Fruit fly (Drosophila melanogaster) Kc167 (cell line): Measurements from ENCODE around the gene shf.

Source experiments
- Myc ChIP-seq: fragments of >200 bp; optimal IDR thresholded peaks from 2 replicates; lab custom pipeline; 2017; ENCODE audit warnings: missing external identifiers
- Sin3A ChIP-seq: fragments of >200 bp; optimal IDR thresholded peaks from 2 replicates; lab custom pipeline; 2018; ENCODE audit warnings: missing external identifiers
- h ChIP-seq: fragments of >200 bp; optimal IDR thresholded peaks from 3 replicates; lab custom pipeline; 2018; ENCODE audit warnings: missing external identifiers
- insv ChIP-seq: fragments of >200 bp; optimal IDR thresholded peaks from 3 replicates; lab custom pipeline; 2018; ENCODE audit warnings: missing external identifiers
- psq ChIP-seq: fragments of >200 bp; optimal IDR thresholded peaks from 2 replicates; lab custom pipeline; 2017; ENCODE audit warnings: missing external identifiers
- ttk ChIP-seq: sonication (Bioruptor generic); optimal IDR thresholded peaks from 2 replicates; lab custom pipeline; 2017; ENCODE audit warnings: missing external identifiers

The shf gene

DNA sequence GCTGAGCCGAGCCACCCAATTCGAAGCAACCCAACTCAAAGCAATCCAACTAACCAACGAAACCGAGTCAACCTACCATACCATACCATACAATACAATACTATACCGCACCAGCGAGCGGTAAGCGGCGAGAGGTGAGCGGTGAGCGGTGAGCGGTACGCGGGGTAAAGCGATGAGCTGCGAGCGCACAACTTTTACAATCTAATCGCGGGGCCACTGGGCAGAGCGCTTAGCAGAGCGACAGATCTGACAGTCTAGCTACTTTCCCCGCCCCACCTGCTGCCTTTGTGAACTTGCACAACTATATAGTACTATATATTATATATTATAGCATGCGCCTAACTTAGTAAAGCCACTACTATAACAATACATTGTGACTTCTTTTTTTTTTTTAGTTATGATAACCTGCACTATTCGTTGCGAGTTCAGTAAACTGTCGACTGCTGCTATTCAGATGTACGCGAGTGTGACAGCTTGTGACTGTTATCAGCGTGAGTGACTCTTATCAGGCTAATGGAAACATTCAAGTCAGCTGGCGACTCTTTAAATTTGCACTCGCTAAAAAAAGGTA lies 21.4 kb upstream of the shf start:
- no peak for TF ChIP-seq psq (lab: Kevin White, UChicago)
- no peak for TF ChIP-seq Myc
- TF ChIP-seq h: no peak

DNA sequence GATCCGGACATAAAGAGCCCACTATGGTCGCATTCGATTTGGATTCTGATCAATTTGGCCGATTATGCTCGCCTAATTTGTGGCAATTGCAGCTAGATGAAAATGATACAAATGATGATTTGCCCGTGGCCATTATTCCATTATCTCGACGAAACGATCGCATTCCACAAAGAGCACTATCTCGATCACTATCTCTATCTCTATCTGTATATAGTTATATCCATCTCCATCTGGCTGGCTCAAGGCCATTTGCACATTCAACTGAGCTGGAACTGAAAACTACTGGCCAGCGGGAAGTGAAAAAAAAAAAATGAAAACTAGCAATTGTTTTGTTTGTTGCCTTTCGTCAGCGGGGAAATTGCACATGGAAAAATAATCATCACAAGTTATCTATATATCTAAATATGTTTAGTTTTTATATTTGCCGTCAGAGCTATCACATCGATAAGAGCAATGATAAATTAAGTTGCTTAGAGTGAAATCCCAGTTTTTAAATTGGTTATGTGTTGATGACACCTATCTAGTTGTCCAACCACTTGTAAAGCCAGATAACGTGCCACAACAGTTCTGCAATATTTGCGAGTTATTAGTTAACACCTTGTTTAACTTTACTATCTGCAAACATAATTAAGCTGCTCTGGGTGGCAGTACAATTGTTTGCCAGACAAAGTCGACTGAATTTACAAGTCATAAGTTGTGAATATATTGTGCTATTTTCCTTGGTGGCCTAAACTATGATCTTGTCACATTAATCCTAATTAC lies 20.0 kb upstream of the shf start:
- TF ChIP-seq Myc (no peak), h (no peak), Sin3A (lab: Kevin White, UChicago) (no peak), psq (lab: Kevin White, UChicago) (no peak), ttk (lab: Kevin White, UChicago) (no peak), insv (lab: Kevin White, UChicago) (no peak)

DNA sequence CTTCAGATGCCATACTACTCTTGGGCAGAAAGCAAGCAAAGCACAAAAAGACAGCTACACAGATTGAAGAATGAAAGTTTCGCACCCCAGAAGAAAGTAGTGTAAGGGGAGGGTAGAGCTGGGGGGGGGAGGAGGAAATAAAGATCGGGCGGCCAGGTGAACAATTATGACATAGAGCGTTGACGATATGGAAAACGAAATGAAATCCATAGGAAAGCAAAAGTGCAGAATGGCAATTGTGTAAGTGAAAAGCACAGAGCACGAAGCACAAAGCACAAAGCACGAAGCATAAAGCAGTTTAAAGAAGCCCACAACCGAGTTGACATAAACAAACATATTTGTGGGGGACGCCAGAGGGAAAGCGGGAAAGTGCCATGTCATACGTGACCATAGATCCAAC lies 17.5 kb upstream of the shf start:
- TF ChIP-seq insv (lab: Kevin White, UChicago) (no peak), Myc (no peak), ttk (lab: Kevin White, UChicago) (no peak), psq (lab: Kevin White, UChicago) (no peak), Sin3A (lab: Kevin White, UChicago) (no peak), h (no peak)

DNA sequence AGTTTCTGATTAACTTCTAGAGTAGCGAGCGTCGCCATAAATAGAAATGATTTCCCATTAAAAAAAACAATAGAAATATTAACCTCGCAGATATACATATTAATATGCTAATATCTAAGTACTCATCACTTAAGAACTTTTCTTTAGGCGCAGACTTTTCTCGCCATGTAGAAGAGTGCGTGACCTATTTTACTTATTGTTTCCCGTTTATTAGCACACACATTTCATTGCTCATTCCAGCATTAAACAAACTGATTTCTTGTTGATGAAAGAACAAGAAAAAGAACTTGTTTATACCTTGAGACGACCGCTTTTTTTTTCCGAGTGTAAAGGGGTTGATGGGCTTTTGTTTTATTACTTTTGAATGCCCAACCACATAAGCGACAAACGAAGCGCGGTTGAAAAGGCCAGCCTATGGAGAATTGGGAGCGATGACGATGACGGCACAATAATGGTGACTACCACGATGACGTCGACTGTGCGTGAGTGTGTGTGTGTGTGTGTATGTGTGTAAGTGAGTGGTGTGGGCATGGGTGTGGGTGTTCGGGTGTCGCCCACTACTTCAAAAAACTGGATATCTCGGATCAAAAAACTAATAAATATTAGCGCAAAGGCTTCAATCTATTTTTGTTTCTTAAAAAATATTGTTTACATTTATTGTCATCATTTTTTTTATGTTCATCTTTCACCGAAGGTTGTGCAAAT lies 16.7 kb upstream of the shf start:
- no peak for TF ChIP-seq ttk (lab: Kevin White, UChicago)
- no peak for TF ChIP-seq insv (lab: Kevin White, UChicago)

DNA sequence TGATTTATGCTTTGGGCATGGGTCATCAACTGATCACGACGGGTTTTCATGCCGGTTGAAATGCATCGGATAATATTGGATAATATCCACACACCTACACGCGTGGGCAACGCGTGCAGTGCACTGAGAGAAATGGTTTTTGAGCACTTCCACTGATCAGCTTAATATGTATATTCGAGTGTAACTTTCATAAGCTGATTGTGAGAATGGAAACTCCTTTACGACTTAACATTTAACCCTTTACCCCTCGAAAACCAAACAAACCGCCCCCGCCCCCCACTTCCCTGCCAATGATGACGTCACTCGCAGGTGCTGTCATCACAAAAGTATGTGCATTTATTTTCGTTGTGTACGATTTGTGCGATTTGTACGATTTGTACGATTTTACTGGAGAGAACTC lies 15.4 kb upstream of the shf start:
- TF ChIP-seq ttk (lab: Kevin White, UChicago) (no peak), Myc (no peak), h (no peak), insv (lab: Kevin White, UChicago) (no peak), Sin3A (lab: Kevin White, UChicago) (no peak), psq (lab: Kevin White, UChicago) (no peak)

DNA sequence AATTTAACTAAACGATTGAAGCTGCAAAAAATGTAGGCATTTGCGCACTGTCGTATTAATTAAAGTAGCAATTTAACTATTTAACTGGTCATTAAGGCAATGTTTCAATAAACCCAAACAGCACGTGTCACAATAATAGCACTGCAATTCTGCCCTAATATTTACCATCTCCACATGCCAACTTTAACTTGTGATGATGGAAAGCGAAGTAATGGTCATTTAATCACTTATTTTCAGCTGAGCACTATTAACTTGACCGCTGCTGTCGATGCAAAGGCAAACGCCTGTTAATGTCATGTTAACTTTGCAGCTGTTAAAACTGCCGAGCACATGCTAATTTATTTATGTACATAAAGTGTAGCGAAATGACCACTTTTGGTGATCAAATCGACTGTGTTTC lies 14.7 kb upstream of the shf start:
- no peak for TF ChIP-seq psq (lab: Kevin White, UChicago)
- no peak for TF ChIP-seq Sin3A (lab: Kevin White, UChicago)
- no peak for TF ChIP-seq h
- TF ChIP-seq insv (lab: Kevin White, UChicago): no peak
- no peak for TF ChIP-seq ttk (lab: Kevin White, UChicago)
- TF ChIP-seq Myc: no peak

DNA sequence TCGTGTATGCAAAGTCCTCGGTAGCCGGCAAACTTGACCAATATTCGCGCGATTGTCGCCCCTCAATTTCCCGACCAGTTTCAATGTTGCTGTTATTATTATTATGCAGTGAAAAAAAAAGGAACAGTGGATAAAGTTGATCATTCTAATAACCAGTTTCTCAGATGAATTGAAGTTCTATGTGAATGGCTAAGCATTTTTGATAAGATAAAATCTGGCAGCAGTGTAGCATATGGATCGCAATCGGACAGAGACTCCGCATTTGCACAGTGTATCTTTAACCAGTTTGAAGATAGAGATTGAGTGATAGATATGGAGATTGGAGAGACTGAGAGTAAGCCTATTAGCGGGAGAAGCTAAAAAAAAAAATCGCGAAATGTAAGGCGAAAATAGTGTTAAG lies 13.9 kb upstream of the shf start:
- TF ChIP-seq Myc (no peak), Sin3A (lab: Kevin White, UChicago) (no peak), h (no peak), psq (lab: Kevin White, UChicago) (no peak), insv (lab: Kevin White, UChicago) (no peak), ttk (lab: Kevin White, UChicago) (no peak)

DNA sequence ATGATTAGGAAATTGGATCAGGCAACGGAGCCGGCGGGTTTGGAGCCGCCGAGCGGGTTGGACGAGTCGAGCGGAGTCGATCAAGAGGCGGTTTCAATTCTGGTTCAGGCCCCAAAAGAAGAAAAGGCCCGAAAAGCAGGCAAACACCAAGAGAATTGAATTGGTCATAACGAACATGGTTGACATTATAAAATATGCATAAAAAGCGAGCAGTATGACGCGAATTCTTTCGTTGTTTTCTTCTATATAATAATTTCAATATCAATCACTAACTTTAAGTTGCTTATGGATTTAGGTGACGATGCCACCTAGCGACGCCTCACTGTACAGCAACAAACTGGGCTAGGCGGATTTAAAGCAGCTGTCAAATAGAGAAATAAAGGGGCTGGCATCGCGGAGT lies 13.4 kb upstream of the shf start:
- no peak for TF ChIP-seq ttk (lab: Kevin White, UChicago)
- no peak for TF ChIP-seq h
- TF ChIP-seq insv (lab: Kevin White, UChicago): no peak
- no peak for TF ChIP-seq Sin3A (lab: Kevin White, UChicago)
- no peak for TF ChIP-seq Myc

DNA sequence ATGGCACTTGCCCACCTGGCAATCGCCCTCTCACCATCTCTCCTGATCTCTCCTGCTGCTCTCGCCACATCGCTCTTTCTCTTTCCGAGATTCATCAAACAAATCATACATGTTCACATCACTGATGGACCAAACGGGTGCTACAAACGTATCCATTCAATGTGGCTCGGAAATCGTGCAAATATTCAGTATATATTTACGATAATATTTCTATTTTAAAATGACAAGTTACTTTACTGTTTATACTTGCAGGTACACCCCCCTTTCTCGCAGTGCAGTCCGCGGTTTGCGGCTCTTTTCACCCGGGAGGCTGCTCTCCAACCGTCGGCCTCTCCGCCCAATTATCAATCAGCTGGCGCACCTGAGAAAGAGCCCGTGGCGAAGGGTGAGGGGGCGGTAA lies 12.1 kb upstream of the shf start:
- TF ChIP-seq Myc: no peak
- no peak for TF ChIP-seq insv (lab: Kevin White, UChicago)
- TF ChIP-seq ttk (lab: Kevin White, UChicago): no peak
- TF ChIP-seq h: no peak
- TF ChIP-seq psq (lab: Kevin White, UChicago): no peak

DNA sequence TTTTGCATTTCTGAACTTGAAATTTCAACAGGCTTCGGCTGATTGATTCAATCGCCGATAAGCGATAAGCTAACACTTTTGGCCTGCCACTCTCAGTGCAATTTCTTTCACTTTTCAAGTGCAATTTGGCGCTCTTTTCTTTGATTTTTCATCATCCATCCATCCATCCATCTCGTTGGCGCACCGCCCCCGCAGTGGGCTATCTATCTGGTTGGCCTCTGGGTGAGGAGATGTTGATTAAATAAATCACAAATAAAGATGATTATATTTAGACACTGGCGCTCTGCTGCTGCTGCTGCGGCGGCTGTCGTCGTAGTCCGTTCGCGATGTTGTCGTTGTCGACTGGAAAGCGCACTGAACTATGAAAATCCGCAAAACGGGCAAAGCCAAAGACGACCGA lies 11.5 kb upstream of the shf start:
- no peak for TF ChIP-seq Sin3A (lab: Kevin White, UChicago)
- TF ChIP-seq psq (lab: Kevin White, UChicago): no peak
- TF ChIP-seq insv (lab: Kevin White, UChicago): no peak
- no peak for TF ChIP-seq Myc
- TF ChIP-seq ttk (lab: Kevin White, UChicago): no peak
- no peak for TF ChIP-seq h

DNA sequence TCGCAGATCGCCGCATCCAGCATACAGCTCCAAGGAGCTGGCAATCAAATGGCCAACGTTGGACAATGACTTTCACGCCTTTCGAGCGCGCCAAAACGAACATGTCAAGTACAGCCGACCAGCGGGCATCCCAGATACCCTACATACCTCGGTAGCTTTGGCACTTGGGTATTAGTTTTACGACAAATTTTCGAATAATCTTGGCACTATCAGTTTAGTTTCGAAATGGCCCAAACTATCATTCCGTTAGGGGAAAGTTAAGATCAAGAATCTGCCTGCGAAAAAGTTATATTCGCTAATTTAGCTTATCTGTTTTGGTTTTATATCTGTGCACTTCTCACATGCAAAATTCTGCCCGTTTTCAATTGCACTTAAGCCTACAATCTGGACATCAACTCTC lies 679 bp downstream of the shf start:
- no peak for TF ChIP-seq Sin3A (lab: Kevin White, UChicago)
- no peak for TF ChIP-seq Myc
- TF ChIP-seq ttk (lab: Kevin White, UChicago): no peak
- no peak for TF ChIP-seq h
- no peak for TF ChIP-seq psq (lab: Kevin White, UChicago)
- no peak for TF ChIP-seq insv (lab: Kevin White, UChicago)

DNA sequence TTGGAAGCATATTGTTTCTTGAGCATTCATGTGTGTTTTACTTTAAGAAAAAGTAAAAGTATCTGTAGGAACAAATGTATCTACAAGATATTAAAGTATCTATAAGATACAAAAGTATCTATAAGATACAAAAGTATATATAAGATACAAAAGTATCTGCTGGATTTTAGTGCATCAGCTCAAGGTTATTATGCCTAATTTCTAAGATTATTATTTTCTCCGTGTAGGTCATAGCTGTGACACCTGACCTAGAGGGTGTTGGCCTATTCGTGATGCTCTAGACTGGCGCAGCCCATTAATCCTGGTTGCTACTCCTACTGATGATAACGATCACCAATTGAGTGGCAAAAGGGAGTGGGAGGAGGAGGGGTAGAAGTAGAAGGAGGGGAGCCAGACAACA lies 1.4 kb downstream of the shf start:
- no peak for TF ChIP-seq h
- no peak for TF ChIP-seq ttk (lab: Kevin White, UChicago)
- TF ChIP-seq Sin3A (lab: Kevin White, UChicago): no peak
- no peak for TF ChIP-seq Myc
- no peak for TF ChIP-seq insv (lab: Kevin White, UChicago)
- no peak for TF ChIP-seq psq (lab: Kevin White, UChicago)
